Worm (Caenorhabditis elegans): Measurements from ENCODE around the gene kqt-1.

The kqt-1 gene

DNA sequence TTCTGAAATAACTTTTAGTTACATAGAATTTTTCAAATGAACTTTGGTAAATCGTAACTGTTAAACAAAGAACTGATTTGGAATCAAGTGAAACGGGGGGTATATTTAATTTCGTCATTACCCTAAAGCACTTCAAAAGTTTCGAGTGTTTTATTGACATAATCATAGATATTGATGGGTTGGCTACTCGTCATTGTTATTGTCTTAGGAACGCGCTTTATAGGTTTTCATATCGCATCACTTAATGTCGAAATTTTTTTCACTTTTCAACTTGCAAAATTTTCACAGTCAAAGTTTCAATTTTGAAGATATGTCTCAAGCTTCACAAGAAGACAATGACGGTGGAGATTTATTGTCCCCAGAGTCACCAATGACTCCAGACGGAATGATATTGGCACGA, at the start of gene kqt-1:
Gene kqt-1, plus strand, starts transcription at position 301 of the 400 bp plus-strand sequence.
- TF ChIP-seq unc-62 (GFP tag; optimal IDR thresholded peaks at IDR 0.05): no peak

DNA sequence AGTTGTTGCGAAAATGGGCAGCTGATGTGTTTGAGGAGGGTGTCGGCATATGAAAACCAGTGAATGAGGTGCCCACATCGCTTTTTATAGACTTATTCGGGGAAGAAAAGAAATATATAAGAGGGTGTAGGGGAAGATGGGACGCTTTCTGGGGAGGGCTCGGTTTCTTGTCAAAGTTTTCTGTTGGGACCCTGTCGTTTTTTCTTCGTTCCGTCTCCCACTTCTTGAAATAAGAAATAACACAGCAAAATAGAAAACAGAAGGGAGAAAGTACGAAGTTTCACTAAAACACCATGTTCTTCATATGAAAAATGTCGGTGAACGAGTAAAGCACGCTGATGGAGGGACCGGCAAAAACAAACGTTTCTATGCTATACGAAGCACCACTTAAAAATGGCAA, 49.2 kb upstream of the kqt-1 start, which contains the start of gene dop-3:
Gene dop-3, minus strand, starts transcription at position 101 of the 400 bp plus-strand sequence.
- no peak for TF ChIP-seq unc-62 (GFP tag; optimal IDR thresholded peaks at IDR 0.05)

DNA sequence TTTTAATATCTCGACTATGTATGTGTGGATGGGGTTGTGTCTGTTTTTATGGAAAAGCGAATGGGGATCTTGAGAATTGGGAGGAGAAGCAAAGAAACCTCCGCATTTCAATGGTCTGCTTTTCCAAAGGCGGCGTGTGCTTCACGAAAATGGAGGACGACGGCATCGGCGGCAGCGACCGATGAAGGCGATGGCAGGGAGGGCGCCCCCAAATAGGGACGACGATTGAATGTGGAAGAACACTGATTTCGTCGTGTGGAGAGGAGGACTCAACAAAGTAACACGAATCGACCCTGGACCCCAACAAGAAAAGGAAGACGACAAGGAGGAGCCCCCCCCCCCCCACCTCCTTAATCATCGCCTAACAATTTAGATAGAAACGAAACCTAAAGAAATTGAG, 45.8 kb upstream of the kqt-1 start:
- TF ChIP-seq unc-62 (GFP tag; optimal IDR thresholded peaks at IDR 0.05): no peak

DNA sequence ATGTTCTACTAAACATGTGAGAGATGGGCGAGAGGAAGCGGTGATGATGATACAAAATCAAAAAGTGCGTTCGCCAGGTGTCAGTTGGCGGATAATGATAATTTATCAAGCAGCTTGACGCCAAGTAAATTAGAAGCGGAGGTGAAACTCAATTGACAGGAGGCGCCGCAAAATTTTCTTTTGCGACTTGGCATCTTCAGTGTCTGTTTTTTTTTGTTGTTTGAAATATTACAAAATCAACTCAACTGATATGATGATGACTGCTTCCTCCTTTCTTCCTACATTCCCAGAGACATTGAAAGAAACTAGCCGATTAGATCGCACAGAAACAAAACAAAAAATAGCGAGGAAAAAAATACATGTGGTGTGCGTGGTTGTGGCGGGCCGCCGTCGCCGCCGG, 42.8 kb upstream of the kqt-1 start:
- no peak for TF ChIP-seq unc-62 (GFP tag; optimal IDR thresholded peaks at IDR 0.05)

DNA sequence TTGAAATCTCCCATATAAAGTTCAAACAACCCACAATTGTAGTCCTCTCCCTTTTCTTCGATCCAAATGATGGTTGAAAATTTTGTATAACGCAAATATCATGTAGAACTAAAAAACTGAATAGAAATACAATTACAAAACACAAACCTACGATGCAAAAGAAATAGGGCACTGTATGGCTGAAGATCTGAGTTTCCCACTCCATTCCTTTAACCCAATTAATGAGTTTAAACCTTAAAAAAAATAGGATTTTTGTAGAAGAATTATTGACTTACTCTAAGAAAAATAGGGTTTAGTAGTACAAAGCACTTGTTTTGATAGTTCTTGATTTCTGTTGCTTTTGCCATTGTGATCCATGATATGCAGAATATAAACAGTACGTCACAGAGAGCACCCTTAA, 35.4 kb upstream of the kqt-1 start:
- no peak for TF ChIP-seq unc-62 (GFP tag; optimal IDR thresholded peaks at IDR 0.05)

DNA sequence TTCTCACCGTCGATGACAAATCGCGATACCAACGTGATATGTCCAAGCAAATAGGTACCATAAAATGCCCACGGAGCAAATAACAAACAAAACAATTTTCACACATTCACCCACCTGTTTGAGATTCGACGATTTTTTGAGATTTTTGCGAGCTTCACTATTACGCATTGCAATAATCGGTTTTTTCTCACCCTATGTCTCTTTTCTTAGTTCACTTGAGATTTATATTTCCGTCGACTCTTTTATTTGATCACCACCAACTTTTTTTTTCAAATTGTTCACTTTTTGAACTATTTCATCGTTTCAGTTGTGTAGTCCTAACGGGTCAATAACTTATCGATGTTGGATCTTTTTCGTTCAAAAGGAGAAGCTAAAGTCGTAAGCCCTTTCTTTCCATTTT, 30.3 kb upstream of the kqt-1 start, which contains the start of gene fbxl-4:
Gene fbxl-4, plus strand, starts transcription at position 301 of the 400 bp plus-strand sequence.
- no peak for TF ChIP-seq unc-62 (GFP tag; optimal IDR thresholded peaks at IDR 0.05)

DNA sequence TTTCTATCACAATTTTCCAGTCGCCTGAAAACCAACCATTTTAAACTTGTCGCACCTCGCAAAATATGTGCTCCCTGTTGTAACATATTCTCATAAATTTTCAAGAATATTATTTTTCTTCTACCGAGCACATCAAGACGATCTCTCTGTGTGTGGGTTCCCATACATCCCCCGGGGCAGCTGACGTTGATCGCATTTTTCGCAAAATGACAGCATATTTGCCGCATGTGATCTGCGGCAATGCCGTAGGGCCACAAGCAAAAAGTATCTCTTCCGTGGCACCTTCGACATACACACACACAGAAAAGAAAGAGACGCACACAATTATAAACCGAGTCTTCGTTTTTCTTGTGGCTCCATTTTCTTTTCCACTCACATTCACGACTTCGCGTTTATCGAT, 27.1 kb upstream of the kqt-1 start:
- no peak for TF ChIP-seq unc-62 (GFP tag; optimal IDR thresholded peaks at IDR 0.05)

DNA sequence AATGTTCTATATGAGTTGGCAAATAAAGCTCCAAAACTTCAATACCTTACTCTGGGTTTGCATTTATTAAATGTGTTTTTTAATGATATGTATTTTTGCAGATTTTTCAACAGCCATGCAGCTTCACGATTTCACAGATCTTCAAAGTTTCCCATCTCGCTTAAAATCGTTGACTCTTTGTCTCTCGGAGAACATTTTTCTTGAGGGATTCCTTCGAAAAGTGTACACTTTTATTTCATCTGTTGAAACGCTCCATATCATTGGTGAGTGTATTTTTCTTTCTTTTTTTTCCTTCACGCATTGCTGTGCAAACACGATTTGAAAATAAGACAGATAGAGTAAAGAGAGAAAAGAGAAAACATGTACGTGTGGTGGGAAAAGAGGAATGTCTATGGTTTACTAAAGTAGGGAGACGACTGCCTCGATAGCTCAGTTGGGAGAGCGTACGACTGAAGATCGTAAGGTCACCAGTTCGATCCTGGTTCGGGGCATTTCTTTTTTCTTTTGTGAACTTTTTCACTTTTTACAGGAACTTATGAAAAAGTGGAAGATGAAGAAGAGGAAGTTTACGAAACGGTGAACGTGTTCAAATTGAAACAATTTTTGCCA, 25.5 kb upstream of the kqt-1 start:
- TF ChIP-seq unc-62 (GFP tag; optimal IDR thresholded peaks at IDR 0.05): no peak

DNA sequence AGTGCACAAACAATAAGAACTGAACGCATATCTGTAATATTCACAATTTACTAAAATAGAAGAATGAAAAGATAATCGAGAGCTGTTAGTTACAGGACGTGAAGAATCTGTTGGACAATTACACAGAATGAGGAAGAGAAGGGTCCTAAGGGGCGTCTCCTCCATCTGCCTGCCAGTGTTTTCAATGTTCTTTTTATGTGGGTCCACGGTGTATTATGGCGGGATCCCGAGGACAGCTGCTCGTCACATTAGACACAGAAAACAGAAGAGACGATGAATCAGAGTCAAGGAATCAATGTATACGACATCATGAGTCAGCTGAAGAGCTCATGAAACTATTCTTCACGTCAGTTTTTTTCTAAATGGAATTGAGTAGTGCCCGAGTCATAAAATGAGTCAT, 21.7 kb upstream of the kqt-1 start, which contains the start of gene ttr-6:
Gene ttr-6, minus strand, starts transcription at position 33 of the 400 bp plus-strand sequence.
- no peak for TF ChIP-seq unc-62 (GFP tag; optimal IDR thresholded peaks at IDR 0.05)

DNA sequence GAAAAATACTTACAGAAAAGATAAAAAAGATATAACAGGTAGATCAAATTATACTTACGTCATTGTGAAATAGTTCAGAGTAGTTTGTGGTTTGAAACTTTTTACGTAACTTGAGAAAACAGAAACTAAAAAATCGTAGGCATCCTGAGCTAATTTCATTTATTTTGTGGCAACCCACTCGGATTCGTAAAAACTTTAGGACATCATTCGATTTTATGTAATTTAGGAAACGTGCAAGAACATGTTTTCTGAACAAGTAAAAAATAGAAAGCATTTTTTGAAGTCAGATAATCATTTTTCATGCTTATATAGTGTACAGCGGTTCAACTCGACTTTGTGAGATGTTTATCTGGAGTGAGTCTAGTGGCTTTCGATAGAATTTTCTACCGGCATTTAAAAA, 20.1 kb upstream of the kqt-1 start, which contains the start of gene hic-1:
Gene hic-1, minus strand, starts transcription at position 101 of the 400 bp plus-strand sequence.
- TF ChIP-seq unc-62 (GFP tag; optimal IDR thresholded peaks at IDR 0.05): no peak

DNA sequence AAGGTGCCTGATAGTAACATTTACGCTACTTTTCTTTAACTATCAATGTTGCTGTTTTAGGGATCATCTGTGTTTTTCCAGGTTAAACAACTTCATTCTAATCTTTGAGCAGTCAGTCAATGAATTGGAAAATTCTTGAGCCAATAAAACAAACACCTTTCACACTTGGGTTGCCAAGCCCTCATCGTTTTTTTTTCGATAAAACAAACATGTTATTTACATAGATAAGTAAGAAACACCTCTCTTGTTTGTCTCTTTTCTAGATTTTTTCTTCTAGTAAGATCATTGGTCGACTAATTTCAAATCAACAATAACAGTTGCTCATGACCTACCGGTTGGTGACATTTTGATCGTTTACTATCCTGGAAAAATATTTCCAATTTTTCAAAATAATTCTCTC, 16.8 kb upstream of the kqt-1 start:
- no peak for TF ChIP-seq unc-62 (GFP tag; optimal IDR thresholded peaks at IDR 0.05)

DNA sequence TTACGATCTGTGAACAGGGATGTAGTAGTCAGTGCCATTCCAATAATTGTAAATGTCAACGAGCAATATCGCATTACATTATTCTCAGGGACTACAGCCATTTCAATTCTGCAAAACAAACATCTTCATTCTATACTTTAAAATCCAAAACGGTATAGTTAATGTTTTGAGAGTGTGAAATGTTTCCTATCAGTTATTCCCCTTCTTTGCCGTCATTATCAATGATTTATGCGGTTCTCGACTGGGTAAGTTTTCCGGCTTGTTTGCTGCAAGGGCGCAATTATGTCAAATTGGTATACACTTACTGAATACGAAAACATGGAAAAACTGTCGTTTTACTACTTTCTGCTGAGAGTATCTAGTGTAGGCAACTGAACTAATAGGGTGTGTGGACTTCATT, 15.7 kb upstream of the kqt-1 start, which contains the start of gene F23G4.1:
Gene F23G4.1, minus strand, starts transcription at position 101 of the 400 bp plus-strand sequence.
- TF ChIP-seq unc-62 (GFP tag; optimal IDR thresholded peaks at IDR 0.05): no peak

DNA sequence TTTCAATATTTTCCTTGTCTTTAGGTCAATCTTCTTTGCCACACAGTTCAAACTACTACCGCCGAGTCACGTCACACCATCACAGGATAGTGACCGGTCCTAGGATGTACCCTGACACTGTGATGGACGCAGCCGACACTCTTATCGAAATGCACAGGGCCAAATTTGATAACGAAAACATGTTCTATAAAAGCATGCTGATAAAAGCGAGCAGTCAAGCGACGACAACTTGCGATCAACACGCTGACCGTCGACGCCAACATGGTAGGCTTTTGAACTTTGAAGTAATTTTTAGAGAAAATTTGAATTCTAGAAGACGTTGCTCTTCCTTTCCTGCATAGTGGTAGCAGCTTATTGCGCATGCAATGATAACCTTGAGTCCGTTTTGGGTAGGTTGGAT, 11.8 kb upstream of the kqt-1 start, which contains the start of gene cpr-6:
Gene cpr-6, plus strand, starts transcription at position 217 of the 400 bp plus-strand sequence.
- TF ChIP-seq unc-62 (GFP tag; optimal IDR thresholded peaks at IDR 0.05): no peak

DNA sequence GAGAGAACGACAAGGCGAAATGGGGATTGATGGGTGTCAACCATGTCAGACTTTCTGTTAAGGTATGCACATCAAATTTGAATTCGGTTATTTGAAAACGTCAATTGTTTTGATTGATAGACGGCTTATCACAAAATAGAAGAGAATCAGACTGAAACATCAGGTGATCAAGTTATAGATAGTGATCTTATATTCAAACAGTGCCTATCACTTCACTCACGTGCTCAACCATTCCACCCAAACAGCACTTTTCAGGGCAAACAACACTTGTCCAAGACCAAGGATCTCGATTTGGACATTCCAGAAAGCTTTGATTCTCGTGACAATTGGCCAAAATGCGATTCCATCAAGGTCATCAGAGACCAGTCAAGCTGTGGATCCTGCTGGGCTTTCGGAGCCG, 11.2 kb upstream of the kqt-1 start:
- TF ChIP-seq unc-62 (GFP tag; optimal IDR thresholded peaks at IDR 0.05): no peak

DNA sequence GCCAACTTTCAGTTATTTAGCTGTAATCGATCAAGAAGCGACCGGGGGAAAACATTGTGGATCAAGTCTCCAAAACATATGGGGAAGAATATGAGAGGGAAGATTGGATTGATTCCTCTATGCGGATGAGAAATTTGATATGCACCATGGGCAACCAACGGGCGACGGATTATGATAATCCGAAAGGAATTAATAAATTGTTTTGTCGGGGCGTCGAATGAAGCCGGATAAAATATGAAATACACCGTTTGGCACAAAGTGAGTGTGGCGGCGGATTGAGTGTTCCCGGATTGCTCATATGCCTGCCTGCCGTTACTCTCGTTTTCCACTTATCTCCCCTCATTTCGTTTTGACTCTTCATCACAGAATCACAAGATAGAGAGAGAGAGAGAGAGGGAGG, 9.6 kb upstream of the kqt-1 start:
- TF ChIP-seq unc-62 (GFP tag; optimal IDR thresholded peaks at IDR 0.05): no peak

DNA sequence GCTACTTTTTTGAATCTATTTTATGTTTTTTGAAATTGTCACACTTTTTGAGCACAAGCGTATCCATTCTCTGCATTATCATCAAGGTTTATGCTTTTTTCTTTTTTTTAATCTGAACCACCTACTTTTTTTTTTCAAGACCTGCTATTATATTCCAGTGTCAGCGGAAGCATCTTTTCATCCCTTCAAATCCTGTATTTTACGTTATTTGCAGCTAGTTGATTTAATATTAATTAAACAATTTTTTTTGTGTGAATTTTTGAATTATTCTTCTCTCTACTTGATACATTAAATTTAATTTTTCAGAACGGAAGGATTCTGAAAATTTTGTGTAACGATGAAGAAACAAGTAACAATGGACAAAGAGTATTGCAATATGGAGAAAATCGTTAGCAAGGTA, 9.1 kb upstream of the kqt-1 start, which contains the start of gene C25B8.8:
Gene C25B8.8, plus strand, starts transcription at position 301 of the 400 bp plus-strand sequence.
- no peak for TF ChIP-seq unc-62 (GFP tag; optimal IDR thresholded peaks at IDR 0.05)

DNA sequence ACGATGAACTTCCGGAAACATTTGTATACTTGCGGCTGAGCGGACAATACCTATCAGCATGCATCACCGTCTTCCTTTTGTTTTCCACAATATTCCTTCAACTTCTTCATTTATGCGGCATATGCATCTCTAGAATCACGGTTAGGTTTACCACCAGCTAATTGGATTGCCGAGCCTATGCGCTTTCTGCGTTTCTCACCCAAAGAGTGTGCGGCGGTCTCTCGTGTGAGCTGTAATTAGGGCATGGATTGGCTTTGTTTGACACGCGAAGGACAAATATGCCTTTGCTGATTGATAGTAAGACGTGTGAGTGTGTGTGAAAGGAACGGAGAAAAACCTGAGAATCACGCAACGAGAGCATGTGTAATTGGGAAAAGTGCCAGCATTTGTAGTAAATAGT, 5.3 kb upstream of the kqt-1 start:
- no peak for TF ChIP-seq unc-62 (GFP tag; optimal IDR thresholded peaks at IDR 0.05)

DNA sequence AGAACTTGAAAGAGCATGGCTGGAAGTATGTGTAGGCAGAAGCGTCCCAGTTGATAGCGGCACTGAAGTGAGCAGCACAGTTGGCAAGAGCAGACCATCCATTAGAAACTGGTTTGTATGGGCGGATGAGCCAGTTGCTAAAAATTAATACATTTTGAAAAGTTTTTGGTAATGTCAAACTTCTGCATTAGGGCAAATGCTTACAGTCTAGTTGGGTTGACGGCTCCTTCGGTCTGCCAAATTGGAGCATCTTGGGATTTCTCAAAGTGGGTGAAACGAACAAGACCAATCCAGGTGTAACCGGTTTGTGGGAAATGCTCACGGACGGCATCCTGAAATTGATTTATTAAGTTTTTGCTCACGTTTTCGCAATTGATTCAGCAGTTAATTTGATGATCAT, 1.2 kb upstream of the kqt-1 start:
- TF ChIP-seq unc-62 (GFP tag; optimal IDR thresholded peaks at IDR 0.05): no peak
